Worm (Caenorhabditis elegans): ENCODE results near the gene B0507.8.

Gene B0507.8

ce11 chrV:8773826-8774382 is 11.1 kb upstream of the B0507.8 start, which contains the start of gene B0507.2:
Gene B0507.2 (plus strand): TSS chrV:8774332.
- no peak for TF ChIP-seq B0310.2 (tag; optimal IDR thresholded peaks at IDR 0.05)
- no peak for TF ChIP-seq hmg-4 (GFP tag; optimal IDR thresholded peaks at IDR 0.05)
- TF ChIP-seq hmbx-1 (tag; optimal IDR thresholded peaks at IDR 0.05), result no peak
- TF ChIP-seq hnd-1 (tag; optimal IDR thresholded peaks at IDR 0.05), result no peak
- TF ChIP-seq pes-1 (GFP tag; IDR thresholded peaks at IDR 0.05), result no peak
- no peak for TF ChIP-seq scrt-1 (GFP tag; IDR thresholded peaks at IDR 0.05)
- no peak for TF ChIP-seq ets-7 (tag; optimal IDR thresholded peaks at IDR 0.05)
- no peak for TF ChIP-seq aly-1 (tag; optimal IDR thresholded peaks at IDR 0.05)
- TF ChIP-seq ama-1 (optimal IDR thresholded peaks at IDR 0.05), result no peak
- TF ChIP-seq flt-1 (GFP tag; IDR thresholded peaks at IDR 0.05), result no peak

ce11 chrV:8771599-8771998 is 8.8 kb upstream of the B0507.8 start, which contains the start of gene srx-115:
Gene srx-115 (plus strand): TSS chrV:8771899.
- TF ChIP-seq scrt-1 (GFP tag; IDR thresholded peaks at IDR 0.05) (no peak), hmg-4 (GFP tag; optimal IDR thresholded peaks at IDR 0.05) (no peak), B0310.2 (tag; optimal IDR thresholded peaks at IDR 0.05) (no peak), hmbx-1 (tag; optimal IDR thresholded peaks at IDR 0.05) (no peak), ceh-36 (tag; optimal IDR thresholded peaks at IDR 0.05) (no peak), ets-7 (tag; optimal IDR thresholded peaks at IDR 0.05) (no peak), ama-1 (optimal IDR thresholded peaks at IDR 0.05) (no peak), tra-4 (tag; optimal IDR thresholded peaks at IDR 0.05) (no peak), F13C5.2 (tag; optimal IDR thresholded peaks at IDR 0.05) (no peak)

DNA sequence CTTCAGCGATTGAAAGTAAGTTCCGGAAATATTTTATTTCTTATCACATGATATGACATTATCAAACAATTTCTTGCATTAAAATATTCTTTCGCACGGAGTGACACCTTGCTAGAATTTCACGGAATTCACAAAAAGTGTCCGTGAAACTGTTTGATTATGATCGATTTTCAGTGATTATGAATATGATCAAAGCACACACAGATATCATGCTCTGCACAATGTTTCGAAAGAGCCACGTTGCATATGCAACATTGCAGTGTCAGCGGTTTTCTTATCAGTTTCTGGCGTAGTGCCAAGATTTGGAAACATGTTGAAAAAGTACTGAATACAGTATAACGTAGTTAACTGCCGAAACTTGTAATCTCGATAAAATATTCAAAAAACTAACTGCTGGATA is 6.4 kb upstream of the B0507.8 start:
- TF ChIP-seq flt-1 (GFP tag; IDR thresholded peaks at IDR 0.05) (no peak), tbx-37 (GFP tag; conservative IDR thresholded peaks at IDR 0.05) (no peak)

DNA sequence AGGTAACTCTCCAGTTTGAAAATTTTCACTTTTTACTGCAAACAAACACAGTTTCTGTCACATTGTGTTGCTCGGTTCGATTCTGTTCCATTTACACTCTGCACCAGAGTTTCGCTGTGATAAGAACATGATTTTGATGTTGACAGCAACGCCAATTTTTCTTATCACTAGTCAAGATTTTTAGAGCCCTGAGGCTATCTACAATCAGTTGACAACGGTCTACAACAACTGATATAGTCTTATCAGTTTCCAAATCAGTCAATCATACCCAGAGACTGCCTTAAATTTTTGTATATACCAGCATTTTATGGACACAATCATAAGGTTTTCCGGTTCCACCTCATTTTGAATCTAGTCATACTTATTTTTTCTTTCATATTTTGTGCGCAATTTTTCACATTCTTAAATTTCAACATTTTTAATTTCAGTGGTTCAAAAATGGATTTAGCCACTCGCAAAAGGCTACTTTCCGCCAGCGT is 5.8 kb upstream of the B0507.8 start, which contains the start of gene B0507.3:
Gene B0507.3 (plus strand): TSS at position 429 of the 479 bp plus-strand sequence.
- TF ChIP-seq sea-1 (GFP tag; conservative IDR thresholded peaks at IDR 0.05), result no peak
- TF ChIP-seq hmg-4 (GFP tag; optimal IDR thresholded peaks at IDR 0.05), result no peak
- TF ChIP-seq scrt-1 (GFP tag; IDR thresholded peaks at IDR 0.05), result no peak
- TF ChIP-seq ets-7 (tag; optimal IDR thresholded peaks at IDR 0.05), result no peak
- no peak for TF ChIP-seq ama-1 (optimal IDR thresholded peaks at IDR 0.05)
- no peak for TF ChIP-seq pes-1 (GFP tag; IDR thresholded peaks at IDR 0.05)
- TF ChIP-seq flt-1 (GFP tag; IDR thresholded peaks at IDR 0.05), result no peak

ce11 chrV:8767493-8767892 is 4.7 kb upstream of the B0507.8 start:
- TF ChIP-seq tra-4 (tag; optimal IDR thresholded peaks at IDR 0.05) (no peak), hmg-4 (GFP tag; optimal IDR thresholded peaks at IDR 0.05) (no peak), ceh-13 (GFP tag; optimal IDR thresholded peaks at IDR 0.05) (no peak), sea-1 (GFP tag; conservative IDR thresholded peaks at IDR 0.05) (no peak), pes-1 (GFP tag; IDR thresholded peaks at IDR 0.05) (no peak), B0310.2 (tag; optimal IDR thresholded peaks at IDR 0.05) (no peak), hnd-1 (tag; optimal IDR thresholded peaks at IDR 0.05) (no peak), scrt-1 (GFP tag; IDR thresholded peaks at IDR 0.05) (no peak), ets-7 (tag; optimal IDR thresholded peaks at IDR 0.05) (no peak), F13C5.2 (tag; optimal IDR thresholded peaks at IDR 0.05) (no peak), hmbx-1 (tag; optimal IDR thresholded peaks at IDR 0.05) (no peak), aly-1 (tag; optimal IDR thresholded peaks at IDR 0.05) (no peak), tbx-37 (GFP tag; conservative IDR thresholded peaks at IDR 0.05) (no peak), ama-1 (optimal IDR thresholded peaks at IDR 0.05) (no peak), flt-1 (GFP tag; IDR thresholded peaks at IDR 0.05) (no peak)

- TF ChIP-seq F13C5.2 (tag; optimal IDR thresholded peaks at IDR 0.05) (no peak), tra-4 (tag; optimal IDR thresholded peaks at IDR 0.05) (no peak), ceh-13 (GFP tag; optimal IDR thresholded peaks at IDR 0.05) (no peak), ama-1 (optimal IDR thresholded peaks at IDR 0.05) (no peak), aly-1 (tag; optimal IDR thresholded peaks at IDR 0.05) (no peak), hmg-4 (GFP tag; optimal IDR thresholded peaks at IDR 0.05) (no peak), flt-1 (GFP tag; IDR thresholded peaks at IDR 0.05) (no peak), sea-1 (GFP tag; conservative IDR thresholded peaks at IDR 0.05) (no peak), tbx-37 (GFP tag; conservative IDR thresholded peaks at IDR 0.05) (no peak), pes-1 (GFP tag; IDR thresholded peaks at IDR 0.05) (no peak), tbx-11 (GFP tag; IDR thresholded peaks at IDR 0.05) (no peak), hnd-1 (tag; optimal IDR thresholded peaks at IDR 0.05) (no peak), ceh-36 (tag; optimal IDR thresholded peaks at IDR 0.05) (no peak), scrt-1 (GFP tag; IDR thresholded peaks at IDR 0.05) (no peak), hmbx-1 (tag; optimal IDR thresholded peaks at IDR 0.05) (no peak)
Observed at ce11 chrV:8767041-8767440, 4.3 kb upstream of the B0507.8 start.

DNA sequence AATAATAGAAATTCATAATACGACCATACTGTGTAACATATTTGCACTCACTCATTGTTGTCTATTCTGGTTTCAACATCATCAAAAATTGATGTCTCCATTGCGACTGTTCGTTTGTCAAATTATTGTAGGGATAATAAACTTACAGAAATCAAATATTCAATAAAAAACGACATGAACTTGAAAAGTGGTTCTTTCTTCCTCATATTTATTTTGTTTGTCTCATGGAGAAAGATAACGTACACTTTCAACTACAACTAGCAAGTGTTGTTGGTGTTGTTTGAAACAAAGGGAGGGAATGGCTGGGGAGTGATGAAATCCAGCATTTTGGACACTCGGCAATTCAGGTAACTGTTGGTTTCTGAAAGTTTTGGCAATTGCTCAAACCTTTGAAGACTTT is 3.2 kb upstream of the B0507.8 start, which contains the start of gene B0507.9:
Gene B0507.9 (minus strand): TSS at position 101 of the 400 bp plus-strand sequence.
- TF ChIP-seq ceh-36 (tag; optimal IDR thresholded peaks at IDR 0.05), result no peak
- no peak for TF ChIP-seq F13C5.2 (tag; optimal IDR thresholded peaks at IDR 0.05)
- TF ChIP-seq tbx-11 (GFP tag; IDR thresholded peaks at IDR 0.05), result no peak

DNA sequence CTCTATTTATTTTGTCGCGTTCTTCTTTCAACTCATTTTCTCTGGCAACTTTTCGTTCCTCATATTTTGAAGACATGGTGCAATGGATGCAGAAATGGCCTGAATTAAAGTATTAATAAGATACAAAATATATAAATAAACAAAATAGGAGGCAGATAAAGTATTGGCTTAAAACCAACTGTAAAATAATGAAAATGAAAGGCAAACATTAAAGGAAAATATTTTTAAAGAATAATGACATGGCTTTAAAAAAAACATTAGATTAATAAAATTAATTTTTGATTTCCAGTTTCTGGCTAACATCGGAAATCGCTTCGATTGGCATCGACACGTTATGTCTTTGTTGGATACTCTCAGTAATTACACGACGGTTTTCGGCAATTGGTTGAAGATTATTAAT is 2.3 kb downstream of the B0507.8 start, which contains the start of gene ddn-1:
Gene ddn-1 (minus strand): TSS at position 101 of the 400 bp plus-strand sequence.
- TF ChIP-seq F13C5.2 (tag; optimal IDR thresholded peaks at IDR 0.05), result no peak
- TF ChIP-seq sea-1 (GFP tag; conservative IDR thresholded peaks at IDR 0.05), result no peak
- no peak for TF ChIP-seq hmbx-1 (tag; optimal IDR thresholded peaks at IDR 0.05)

All from whole organism, early embryonic.